Worm (Caenorhabditis elegans) whole organism, L2 larva: ENCODE data around the gene T28A8.8.
A peak's percentile ranks its signal among the peaks of the same experiment; 100 is the strongest.

Experiments
- C34F6.9 ChIP-seq: fragments of 150-350 bp; optimal IDR thresholded peaks from 2 replicates; lab custom pipeline; 2014; ENCODE audit warnings: missing biosample characterization, missing genetic modification characterization
- alr-1 ChIP-seq: fragments of 150-350 bp; optimal IDR thresholded peaks from 2 replicates; lab custom pipeline; 2014; ENCODE audit warnings: missing biosample characterization, missing genetic modification characterization
- ama-1 ChIP-seq: fragments of 150-350 bp; optimal IDR thresholded peaks from 2 replicates; lab custom pipeline; 2018; ENCODE audit warnings: inconsistent platforms
- lsy-2 ChIP-seq, 2 experiments: fragments of 150-350 bp in 1 of 2; sonication (generic microtip) in 1 of 2; optimal IDR thresholded peaks; 2 replicates each; lab custom pipeline; 2014 to 2017; ENCODE audit warnings: missing biosample characterization in 2 of 2, missing genetic modification characterization in 2 of 2
- nhr-129 ChIP-seq: fragments of 150-350 bp; optimal IDR thresholded peaks from 2 replicates; lab custom pipeline; 2014; ENCODE audit warnings: missing biosample characterization, missing genetic modification characterization
- nhr-25 ChIP-seq: fragments of 150-350 bp; sonication (generic microtip); optimal IDR thresholded peaks from 3 replicates; lab custom pipeline; 2014; ENCODE audit warnings: missing biosample characterization, missing genetic modification characterization

The T28A8.8 gene

ce11 chrIII:13549960-13550359 lies 47.3 kb downstream of the T28A8.8 start:
- peak; percentile 9 for TF ChIP-seq nhr-129 (tag; lab: Kevin White, UChicago)
- no peak for TF ChIP-seq alr-1 (tag; lab: Kevin White, UChicago)
- no peak for TF ChIP-seq nhr-25
- TF ChIP-seq C34F6.9 (tag; lab: Kevin White, UChicago), result no peak
- TF ChIP-seq lsy-2 (tag; optimal IDR thresholded peaks at IDR 0.05; lab: Kevin White, UChicago), result peak in 1 of 2 experiments; percentile 9
- TF ChIP-seq ama-1 (lab: Kevin White, UChicago), result peak; percentile 32
